Worm (Caenorhabditis elegans): ENCODE results near the gene aat-7.

- no peak for TF ChIP-seq lin-39 (tag; optimal IDR thresholded peaks at IDR 0.05)
- TF ChIP-seq ceh-82 (tag; optimal IDR thresholded peaks at IDR 0.05) = no peak
- TF ChIP-seq lsy-2 (tag; optimal IDR thresholded peaks at IDR 0.05) = peak in 1 of 2 experiments; percentile 9
- TF ChIP-seq dpl-1 (GFP tag; optimal IDR thresholded peaks at IDR 0.05) = no peak
- TF ChIP-seq unc-62 (GFP tag; optimal IDR thresholded peaks at IDR 0.05) = no peak
- TF ChIP-seq sup-37 (GFP tag; optimal IDR thresholded peaks at IDR 0.05) = no peak
- TF ChIP-seq egl-13 (tag; optimal IDR thresholded peaks at IDR 0.05) = no peak
These were observed 28.8 kb upstream of the aat-7 start, which contains the start of gene C13A10.2 for ce11 chrII:1357905-1358304.

All from whole organism, L1 larva.